Fruit fly (Drosophila melanogaster) whole organism, prepupa: ENCODE data around the gene Miox.

ENCODE experiments used
- Blimp-1 ChIP-seq: fragments of 200-800 bp; sonication (Bioruptor generic); optimal IDR thresholded peaks from 3 replicates; lab custom pipeline; 2017; ENCODE audit warnings: missing biosample characterization, missing genetic modification characterization, mild to moderate bottlenecking, moderate library complexity, missing genetic modification reagents
- CG10669 ChIP-seq: fragments of 200-800 bp; sonication (Bioruptor generic); optimal IDR thresholded peaks from 3 replicates; lab custom pipeline; 2018; ENCODE audit warnings: missing biosample characterization, mild to moderate bottlenecking, missing genetic modification characterization, moderate library complexity
- CG11294 ChIP-seq: fragments of 200-800 bp; sonication (Bioruptor generic); IDR thresholded peaks from 2 replicates; pipeline ENCODE4 v1.3.6; 2022; ENCODE audit warnings: missing biosample characterization, missing genetic modification characterization
- CG11762 ChIP-seq: fragments of 200-800 bp; sonication (Bioruptor generic); optimal IDR thresholded peaks from 3 replicates; lab custom pipeline; 2016; ENCODE audit warnings: missing biosample characterization, missing genetic modification characterization; ENCODE audit not compliant: insufficient read depth
- CG15336 ChIP-seq: fragments of 200-800 bp; sonication (Bioruptor generic); IDR thresholded peaks from 2 replicates; pipeline ENCODE4 v1.3.6; 2022; ENCODE audit warnings: missing biosample characterization, missing genetic modification characterization
- CG16779 ChIP-seq: fragments of 200-800 bp; sonication (Bioruptor generic); optimal IDR thresholded peaks from 3 replicates; lab custom pipeline; 2017; ENCODE audit warnings: missing biosample characterization, mild to moderate bottlenecking, missing genetic modification characterization
- CG3032 ChIP-seq: fragments of 200-800 bp; optimal IDR thresholded peaks from 2 replicates; lab custom pipeline; 2019; ENCODE audit warnings: missing biosample characterization, mild to moderate bottlenecking, missing genetic modification characterization, moderate library complexity
- CG34406 ChIP-seq: fragments of 200-800 bp; sonication (Bioruptor generic); optimal IDR thresholded peaks from 3 replicates; lab custom pipeline; 2016; ENCODE audit warnings: missing biosample characterization, missing genetic modification characterization
- CG6808 ChIP-seq: fragments of 200-800 bp; sonication (Bioruptor generic); optimal IDR thresholded peaks from 3 replicates; lab custom pipeline; 2017; ENCODE audit warnings: missing biosample characterization, missing genetic modification characterization, mild to moderate bottlenecking, moderate library complexity, missing genetic modification reagents
- CG6854 ChIP-seq: fragments of 200-800 bp; sonication (Bioruptor generic); optimal IDR thresholded peaks from 2 replicates; lab custom pipeline; 2017; ENCODE audit warnings: missing biosample characterization, mild to moderate bottlenecking, missing genetic modification characterization
- CG8632 ChIP-seq: fragments of 200-800 bp; sonication (Bioruptor generic); optimal IDR thresholded peaks from 3 replicates; lab custom pipeline; 2016; ENCODE audit warnings: missing biosample characterization, missing genetic modification characterization
- Eip78C ChIP-seq: fragments of 200-800 bp; sonication (Bioruptor generic); peaks from one replicate; lab custom pipeline; 2016; ENCODE audit warnings: missing biosample characterization, missing genetic modification characterization
- Eip93F ChIP-seq: fragments of 200-800 bp; sonication (Bioruptor generic); optimal IDR thresholded peaks from 2 replicates; lab custom pipeline; 2016; ENCODE audit warnings: missing biosample characterization, mild to moderate bottlenecking, missing genetic modification characterization
- Ets21C ChIP-seq: fragments of 200-800 bp; sonication (Bioruptor generic); optimal IDR thresholded peaks from 3 replicates; lab custom pipeline; 2016; ENCODE audit warnings: missing biosample characterization, missing genetic modification characterization
- Ets96B ChIP-seq: fragments of 200-800 bp; optimal IDR thresholded peaks from 2 replicates; lab custom pipeline; 2019; ENCODE audit warnings: missing biosample characterization, mild to moderate bottlenecking, missing genetic modification characterization, moderate library complexity
- Hr38 ChIP-seq: sonication (Bioruptor generic); optimal IDR thresholded peaks from 2 replicates; lab custom pipeline; 2016; ENCODE audit warnings: missing biosample characterization, missing genetic modification characterization
- Hr4 ChIP-seq: fragments of 200-800 bp; sonication (Bioruptor generic); optimal IDR thresholded peaks from 3 replicates; lab custom pipeline; 2016; ENCODE audit warnings: missing biosample characterization, missing genetic modification characterization
- Lpt ChIP-seq: fragments of 200-800 bp; sonication (Bioruptor generic); optimal IDR thresholded peaks from 3 replicates; lab custom pipeline; 2016; ENCODE audit warnings: missing biosample characterization, missing genetic modification characterization
- OdsH ChIP-seq: fragments of 200-800 bp; sonication (Bioruptor generic); optimal IDR thresholded peaks from 3 replicates; lab custom pipeline; 2016; ENCODE audit warnings: missing biosample characterization, missing genetic modification characterization
- Sox14 ChIP-seq: fragments of 200-800 bp; sonication (Bioruptor generic); optimal IDR thresholded peaks from 3 replicates; lab custom pipeline; 2016; ENCODE audit warnings: missing biosample characterization, missing genetic modification characterization
- Sox15 ChIP-seq: fragments of 200-800 bp; sonication (Bioruptor generic); optimal IDR thresholded peaks from 3 replicates; lab custom pipeline; 2016; ENCODE audit warnings: missing biosample characterization, missing genetic modification characterization
- achi ChIP-seq: fragments of 200-800 bp; sonication (Bioruptor generic); optimal IDR thresholded peaks from 3 replicates; lab custom pipeline; 2016; ENCODE audit warnings: missing biosample characterization, missing genetic modification characterization
- acj6 ChIP-seq: fragments of 200-800 bp; sonication (Bioruptor generic); optimal IDR thresholded peaks from 3 replicates; lab custom pipeline; 2016; ENCODE audit warnings: missing biosample characterization, missing genetic modification characterization
- cyc ChIP-seq: fragments of 200-800 bp; sonication (Bioruptor generic); optimal IDR thresholded peaks from 3 replicates; lab custom pipeline; 2016; ENCODE audit warnings: missing biosample characterization, missing genetic modification characterization
- dac ChIP-seq: fragments of 200-800 bp; sonication (Bioruptor generic); optimal IDR thresholded peaks from 2 replicates; lab custom pipeline; 2017; ENCODE audit warnings: missing biosample characterization, mild to moderate bottlenecking, missing genetic modification characterization
- dsx ChIP-seq: fragments of 200-800 bp; optimal IDR thresholded peaks from 3 replicates; lab custom pipeline; 2019; ENCODE audit warnings: missing biosample characterization, mild to moderate bottlenecking, missing genetic modification characterization, moderate library complexity; ENCODE audit not compliant: poor library complexity, severe bottlenecking
- esn ChIP-seq: fragments of 200-800 bp; sonication (Bioruptor generic); optimal IDR thresholded peaks from 2 replicates; lab custom pipeline; 2016; ENCODE audit warnings: missing biosample characterization, mild to moderate bottlenecking, missing genetic modification characterization, moderate library complexity
- fd85E ChIP-seq: fragments of 200-800 bp; sonication (Bioruptor generic); optimal IDR thresholded peaks from 3 replicates; lab custom pipeline; 2016; ENCODE audit warnings: missing biosample characterization, missing genetic modification characterization
- fkh ChIP-seq: fragments of 200-800 bp; sonication (Bioruptor generic); optimal IDR thresholded peaks from 3 replicates; lab custom pipeline; 2017; ENCODE audit warnings: missing biosample characterization, mild to moderate bottlenecking, missing genetic modification characterization, moderate library complexity
- net ChIP-seq: fragments of 200-800 bp; sonication (Bioruptor generic); optimal IDR thresholded peaks from 3 replicates; lab custom pipeline; 2016; ENCODE audit warnings: missing biosample characterization, missing genetic modification characterization
- salr ChIP-seq, 2 experiments: fragments of 200-800 bp; sonication (Bioruptor generic); optimal IDR thresholded peaks; 3 replicates each; lab custom pipeline; 2016 to 2018; ENCODE audit warnings: missing biosample characterization in 2 of 2, missing genetic modification characterization in 2 of 2, mild to moderate bottlenecking in 1 of 2
- spab ChIP-seq: fragments of 200-800 bp; sonication (Bioruptor generic); optimal IDR thresholded peaks from 2 replicates; lab custom pipeline; 2017; ENCODE audit warnings: missing biosample characterization, mild to moderate bottlenecking, missing genetic modification characterization, missing genetic modification reagents
- ss ChIP-seq, 2 experiments: fragments of 200-800 bp; sonication (Bioruptor generic); optimal IDR thresholded peaks; 2 replicates in 1 of 2; 3 replicates in 1 of 2; lab custom pipeline; 2017 to 2018; ENCODE audit warnings: mild to moderate bottlenecking in 2 of 2, missing biosample characterization in 2 of 2, missing genetic modification characterization in 2 of 2, moderate library complexity in 1 of 2
- svp ChIP-seq: fragments of 200-800 bp; sonication (Bioruptor generic); peaks from one replicate; lab custom pipeline; 2016; ENCODE audit warnings: missing biosample characterization, missing genetic modification characterization
- topi ChIP-seq: fragments of 200-800 bp; sonication (Bioruptor generic); optimal IDR thresholded peaks from 3 replicates; lab custom pipeline; 2016; ENCODE audit warnings: missing biosample characterization, missing genetic modification characterization

The Miox gene

dm6 chr3L:12139232-12139698, 45.5 kb upstream of the Miox start (continued):
- TF ChIP-seq ss (GFP tag; optimal IDR thresholded peaks at IDR 0.05; lab: Kevin White, UChicago): peak; percentile 5 to 27
- no peak for TF ChIP-seq dsx
- TF ChIP-seq CG6854 (GFP tag; lab: Kevin White, UChicago): no peak
- 0 out of 2 replicates have a peak, but pooled peaks have one; percentile 28 for TF ChIP-seq CG11294
- peak; percentile 67 for TF ChIP-seq CG34406 (GFP tag; lab: Kevin White, UChicago)
- TF ChIP-seq esn (GFP tag; lab: Kevin White, UChicago): peak; percentile 84
- peak; percentile 55 for TF ChIP-seq Sox15 (GFP tag; lab: Kevin White, UChicago)
- TF ChIP-seq svp (GFP tag; lab: Kevin White, UChicago): no peak
- TF ChIP-seq Blimp-1 (GFP tag; lab: Kevin White, UChicago): no peak
- TF ChIP-seq net (GFP tag; lab: Kevin White, UChicago): no peak
- TF ChIP-seq fkh (GFP tag; lab: Kevin White, UChicago): no peak
- TF ChIP-seq dac (GFP tag; lab: Kevin White, UChicago): peak; percentile 20
- TF ChIP-seq CG11762 (GFP tag; lab: Kevin White, UChicago): peak; percentile 71
- TF ChIP-seq Hr4 (GFP tag; lab: Kevin White, UChicago): peak; percentile 79
- peak; percentile 40 for TF ChIP-seq CG3032 (tag; lab: Kevin White, UChicago)
- peak; percentile 79 for TF ChIP-seq topi (GFP tag; lab: Kevin White, UChicago)
- TF ChIP-seq Eip78C (GFP tag; lab: Kevin White, UChicago): peak; percentile 94
- peak; percentile 75 for TF ChIP-seq OdsH
- no peak for TF ChIP-seq CG6808
- peak; percentile 11 for TF ChIP-seq Eip93F (GFP tag; lab: Kevin White, UChicago)
- TF ChIP-seq Ets96B (tag; lab: Kevin White, UChicago): peak; percentile 43
- peak; percentile 63 for TF ChIP-seq achi

dm6 chr3L:12145709-12146694, 38.8 kb upstream of the Miox start, which contains the start of the genes eIF3l and Nrx-IV:
TSS of gene eIF3l (minus strand) at chr3L:12146097.
TSS of gene Nrx-IV (plus strand) at chr3L:12146519.
- TF ChIP-seq OdsH (no peak), CG6854 (GFP tag; lab: Kevin White, UChicago) (peak; percentile 7), esn (GFP tag; lab: Kevin White, UChicago) (peak; percentile 16)
- TF ChIP-seq, all 60 proteins: peak for 2

- TF ChIP-seq Sox14 (GFP tag; lab: Kevin White, UChicago) (no peak), Eip93F (GFP tag; lab: Kevin White, UChicago) (no peak), acj6 (GFP tag; lab: Kevin White, UChicago) (no peak), CG15336 (GFP tag; lab: Robert Waterston, UW) (no peak), Hr4 (GFP tag; lab: Kevin White, UChicago) (no peak), Ets96B (tag; lab: Kevin White, UChicago) (no peak), salr (GFP tag; optimal IDR thresholded peaks at IDR 0.05; lab: Kevin White, UChicago) (no peak), CG6808 (no peak)
These were observed 37.8 kb upstream of the Miox start for dm6 chr3L:12146970-12147369.

- TF ChIP-seq Hr38 (GFP tag; lab: Kevin White, UChicago) (no peak), CG16779 (tag; lab: Kevin White, UChicago) (no peak), acj6 (GFP tag; lab: Kevin White, UChicago) (no peak), Ets21C (no peak), Blimp-1 (GFP tag; lab: Kevin White, UChicago) (no peak), Lpt (GFP tag; lab: Kevin White, UChicago) (no peak), fd85E (GFP tag; lab: Kevin White, UChicago) (no peak), CG11294 (no peak), CG8632 (GFP tag; lab: Kevin White, UChicago) (no peak), Ets96B (tag; lab: Kevin White, UChicago) (no peak), spab (GFP tag; lab: Kevin White, UChicago) (no peak), salr (GFP tag; optimal IDR thresholded peaks at IDR 0.05; lab: Kevin White, UChicago) (no peak), cyc (no peak), CG10669 (GFP tag; lab: Kevin White, UChicago) (no peak)
These were observed 35.8 kb upstream of the Miox start, which contains the start of gene CG32099 for dm6 chr3L:12149024-12149423. TSS of gene CG32099 (plus strand) at chr3L:12149273.
